Fruit fly (Drosophila melanogaster) whole organism: ENCODE measurements around the gene Osi2.

Source experiments
- CG8478 ChIP-seq: fragments of >200 bp; optimal IDR thresholded peaks from 2 replicates; lab custom pipeline; 2018; ENCODE audit warnings: inconsistent platforms
- Dll ChIP-seq: fragments of >200 bp; optimal IDR thresholded peaks from 2 replicates; lab custom pipeline; 2017
- EcR ChIP-seq, 2 experiments: fragments of >200 bp; optimal IDR thresholded peaks; 2 replicates each; lab custom pipeline; 2017; ENCODE audit warnings: missing biosample characterization in 2 of 2, missing genetic modification characterization in 2 of 2, missing genetic modification reagents in 2 of 2
- psq ChIP-seq: fragments of >200 bp; optimal IDR thresholded peaks from 2 replicates; lab custom pipeline; 2017
- usp ChIP-seq: fragments of >200 bp; optimal IDR thresholded peaks from 2 replicates; lab custom pipeline; 2017; ENCODE audit warnings: missing biosample characterization, missing genetic modification characterization, mixed read lengths

dm6 chr3R:6198488-6198892 lies 10.7 kb upstream of the Osi2 start, which contains the start of gene Osi24:
- TF ChIP-seq CG8478 (lab: Kevin White, UChicago): no peak
- TF ChIP-seq Dll (lab: Kevin White, UChicago): no peak
- no peak for TF ChIP-seq EcR (GFP tag; optimal IDR thresholded peaks at IDR 0.05; lab: Kevin White, UChicago)
- TF ChIP-seq usp (GFP tag; lab: Kevin White, UChicago): no peak
- no peak for TF ChIP-seq psq
